Worm (Caenorhabditis elegans): ENCODE measurements around the gene E02C12.8.

The E02C12.8 gene

DNA sequence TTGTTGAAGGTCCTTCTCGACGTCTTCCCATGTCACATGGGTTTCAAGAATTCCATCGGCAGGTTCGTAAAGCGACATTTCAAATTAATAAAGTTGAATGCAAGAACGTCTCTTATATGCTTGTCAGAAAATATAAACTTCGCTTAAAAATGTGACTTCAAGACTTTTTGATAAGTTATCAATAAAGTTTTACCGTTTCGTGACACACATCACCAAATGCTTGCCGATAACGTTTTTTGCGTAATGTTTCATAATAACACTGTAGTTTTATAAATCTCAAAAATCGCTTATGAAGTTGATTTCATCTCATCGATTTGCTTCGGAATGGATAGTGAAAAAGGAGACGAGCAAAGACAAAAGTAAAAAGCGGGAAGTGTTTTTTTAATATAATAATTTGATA is at the start of gene E02C12.8:
TSS of gene E02C12.8 (minus strand) at position 141 of the 400 bp plus-strand sequence.
- TF ChIP-seq nhr-80 (tag; optimal IDR thresholded peaks at IDR 0.05): peak; percentile 77
- peak; percentile 53; the same call in 1 of the 2 replicates for TF ChIP-seq cebp-1 (GFP tag; IDR thresholded peaks at IDR 0.05)
- TF ChIP-seq cebp-1 (tag; optimal IDR thresholded peaks at IDR 0.05): no peak
- TF ChIP-seq F23B12.7 (tag; optimal IDR thresholded peaks at IDR 0.05; ENCODE audit: insufficient read depth): no peak
- TF ChIP-seq nhr-27 (tag; optimal IDR thresholded peaks at IDR 0.05): no peak
- no peak for TF ChIP-seq unc-62 (GFP tag; optimal IDR thresholded peaks at IDR 0.05)

DNA sequence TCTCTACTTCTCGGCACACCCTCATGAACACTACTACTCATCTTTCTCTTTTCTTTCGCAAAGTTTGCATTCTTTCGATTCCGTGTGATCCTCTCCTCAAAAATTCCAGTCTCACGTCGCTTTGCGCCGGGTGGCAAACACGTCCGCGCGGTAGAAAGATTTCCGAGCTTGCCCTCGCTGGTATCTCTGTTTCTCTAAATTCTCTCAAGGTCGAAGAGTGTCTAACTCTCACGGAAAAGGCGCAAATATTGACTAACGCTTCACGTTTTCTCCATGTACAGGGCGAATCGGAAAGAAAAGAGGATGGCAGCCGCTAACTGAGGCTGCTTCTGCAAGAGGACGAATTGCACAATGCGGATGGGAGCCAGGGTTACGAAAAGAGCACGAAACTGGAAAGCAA is 49.3 kb upstream of the E02C12.8 start:
- no peak for TF ChIP-seq snpc-3.4 (tag; optimal IDR thresholded peaks at IDR 0.05)
- TF ChIP-seq hmg-1.2 (GFP tag; IDR thresholded peaks at IDR 0.05): peak; percentile 55; the same call in 1 of the 2 replicates

DNA sequence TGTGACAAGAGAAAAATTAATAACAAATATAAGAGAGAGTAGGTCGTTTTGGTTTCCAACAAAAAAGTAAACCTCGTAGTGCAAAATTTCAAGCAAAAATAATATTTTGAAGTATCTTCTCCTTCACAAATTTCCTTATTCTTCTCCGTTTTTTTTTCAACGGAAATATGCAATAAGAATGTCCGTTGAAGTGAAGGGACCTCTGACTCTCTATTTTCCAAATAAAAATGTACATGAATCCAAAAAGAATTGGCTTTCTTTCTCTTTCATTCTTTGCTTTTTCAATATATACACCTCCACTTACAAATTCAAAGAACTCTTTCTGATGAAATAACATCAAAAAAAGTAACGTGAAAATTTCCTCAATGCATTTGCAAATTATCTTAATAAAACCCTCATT is 43.2 kb upstream of the E02C12.8 start, which contains the start of gene F36D4.1:
TSS of gene F36D4.1 (plus strand) at position 301 of the 400 bp plus-strand sequence.
- TF ChIP-seq dox-1 (GFP tag; IDR thresholded peaks at IDR 0.05) (no peak), repo-1 (tag; optimal IDR thresholded peaks at IDR 0.05) (no peak), attf-5 (GFP tag; optimal IDR thresholded peaks at IDR 0.05) (no peak), T07F8.4 (tag; optimal IDR thresholded peaks at IDR 0.05) (no peak), dpff-1 (tag; optimal IDR thresholded peaks at IDR 0.05) (no peak), ceh-79 (tag; optimal IDR thresholded peaks at IDR 0.05) (no peak), egrh-3 (GFP tag; IDR thresholded peaks at IDR 0.05) (no peak), T26A5.8 (tag; optimal IDR thresholded peaks at IDR 0.05) (no peak), lsl-1 (GFP tag; optimal IDR thresholded peaks at IDR 0.05) (no peak), snpc-3.4 (tag; optimal IDR thresholded peaks at IDR 0.05) (no peak), F33H1.4 (GFP tag; IDR thresholded peaks at IDR 0.05) (no peak), hmg-20 (GFP tag; IDR thresholded peaks at IDR 0.05) (no peak), B0261.1 (tag; optimal IDR thresholded peaks at IDR 0.05) (no peak), hlh-26 (GFP tag; conservative IDR thresholded peaks at IDR 0.05) (no peak)

DNA sequence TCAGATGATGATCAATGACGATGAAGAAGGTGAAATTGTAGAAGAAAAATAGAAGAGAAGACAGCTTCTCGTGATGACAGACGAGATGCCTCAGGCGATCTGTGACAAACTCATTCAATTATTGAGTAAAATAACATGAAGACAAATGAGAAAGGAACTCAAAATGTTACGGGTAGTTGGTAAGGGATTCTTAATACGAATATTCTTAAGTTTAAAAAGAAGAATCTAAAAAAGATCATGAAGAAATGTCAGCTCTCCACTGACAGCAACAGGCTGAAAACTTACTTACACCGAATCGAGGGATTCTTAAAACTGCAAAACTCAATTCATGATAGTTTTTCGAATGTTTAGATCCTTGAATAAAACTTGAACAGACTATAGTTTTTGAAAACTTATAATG is 41.1 kb upstream of the E02C12.8 start, which contains the start of gene F36D4.4:
TSS of gene F36D4.4 (minus strand) at position 101 of the 400 bp plus-strand sequence.
- TF ChIP-seq ceh-79 (tag; optimal IDR thresholded peaks at IDR 0.05) (no peak), mel-28 (tag; optimal IDR thresholded peaks at IDR 0.05; ENCODE audit: borderline replicate concordance) (no peak), cebp-1 (GFP tag; IDR thresholded peaks at IDR 0.05) (no peak), cebp-1 (tag; optimal IDR thresholded peaks at IDR 0.05) (no peak), madf-8 (GFP tag; conservative IDR thresholded peaks at IDR 0.05) (no peak), repo-1 (tag; optimal IDR thresholded peaks at IDR 0.05) (no peak), nfya-2 (GFP tag; IDR thresholded peaks at IDR 0.05) (no peak), mcd-1 (GFP tag; IDR thresholded peaks at IDR 0.05) (no peak), lag-1 (GFP tag; IDR thresholded peaks at IDR 0.05) (no peak), let-526 (GFP tag; IDR thresholded peaks at IDR 0.05) (no peak), attf-6 (GFP tag; IDR thresholded peaks at IDR 0.05) (no peak), Y67H2A.10 (GFP tag; conservative IDR thresholded peaks at IDR 0.05) (no peak)

DNA sequence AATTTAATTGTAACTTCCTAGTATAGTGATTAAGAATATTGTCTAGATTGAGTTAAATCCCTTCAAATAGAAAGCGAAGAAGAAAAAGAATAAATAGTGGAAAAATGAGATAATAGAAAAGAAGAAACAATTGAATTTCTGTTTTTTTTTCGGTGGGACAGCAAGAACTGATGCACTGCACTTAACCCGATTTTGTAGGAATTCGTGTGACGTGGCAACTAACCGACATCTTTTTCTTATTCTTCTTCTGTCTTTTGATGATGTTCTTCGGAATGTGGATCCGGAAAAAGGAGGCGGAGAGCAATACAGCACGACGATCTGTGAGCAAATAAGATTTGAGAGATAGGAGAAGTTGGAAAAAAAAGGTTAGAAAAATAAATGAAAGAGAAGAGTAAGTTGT is 35.5 kb upstream of the E02C12.8 start:
- TF ChIP-seq ets-4 (GFP tag; optimal IDR thresholded peaks at IDR 0.05) (no peak), tbp1 (GFP tag; optimal IDR thresholded peaks at IDR 0.05) (no peak), zim-3 (tag; optimal IDR thresholded peaks at IDR 0.05) (no peak), rpc-1 (optimal IDR thresholded peaks at IDR 0.05) (no peak), rpc-1 (tag; optimal IDR thresholded peaks at IDR 0.05) (no peak), madf-3 (GFP tag; IDR thresholded peaks at IDR 0.05) (no peak), bed-1 (GFP tag; IDR thresholded peaks at IDR 0.05) (no peak), bed-2 (GFP tag; IDR thresholded peaks at IDR 0.05) (no peak), tlf-1 (GFP tag; optimal IDR thresholded peaks at IDR 0.05) (no peak), B0261.1 (tag; optimal IDR thresholded peaks at IDR 0.05) (no peak), ceh-58 (GFP tag; IDR thresholded peaks at IDR 0.05) (no peak), snpc-3.4 (tag; optimal IDR thresholded peaks at IDR 0.05) (no peak), ztf-26 (tag; optimal IDR thresholded peaks at IDR 0.05) (no peak), D2030.7 (GFP tag; IDR thresholded peaks at IDR 0.05) (no peak)

All from whole organism, young adult.